Fruit fly (Drosophila melanogaster) whole organism, prepupa: ENCODE results near the gene Arfip.

Experiments used
- Blimp-1 ChIP-seq: fragments of 200-800 bp; sonication (Bioruptor generic); optimal IDR thresholded peaks from 3 replicates; lab custom pipeline; 2017; ENCODE audit warnings: missing biosample characterization, missing genetic modification characterization, mild to moderate bottlenecking, moderate library complexity, missing genetic modification reagents
- CG10631 ChIP-seq: fragments of 200-800 bp; sonication (Bioruptor generic); optimal IDR thresholded peaks from 2 replicates; lab custom pipeline; 2016; ENCODE audit warnings: missing biosample characterization, missing genetic modification characterization
- CG10669 ChIP-seq: fragments of 200-800 bp; sonication (Bioruptor generic); optimal IDR thresholded peaks from 3 replicates; lab custom pipeline; 2018; ENCODE audit warnings: missing biosample characterization, mild to moderate bottlenecking, missing genetic modification characterization, moderate library complexity
- CG15336 ChIP-seq: fragments of 200-800 bp; sonication (Bioruptor generic); IDR thresholded peaks from 2 replicates; pipeline ENCODE4 v1.3.6; 2022; ENCODE audit warnings: missing biosample characterization, missing genetic modification characterization
- CG16779 ChIP-seq: fragments of 200-800 bp; sonication (Bioruptor generic); optimal IDR thresholded peaks from 3 replicates; lab custom pipeline; 2017; ENCODE audit warnings: missing biosample characterization, mild to moderate bottlenecking, missing genetic modification characterization
- CG3032 ChIP-seq: fragments of 200-800 bp; optimal IDR thresholded peaks from 2 replicates; lab custom pipeline; 2019; ENCODE audit warnings: missing biosample characterization, mild to moderate bottlenecking, missing genetic modification characterization, moderate library complexity
- CG31627 ChIP-seq: fragments of 200-800 bp; sonication (Bioruptor generic); optimal IDR thresholded peaks from 3 replicates; lab custom pipeline; 2016; ENCODE audit warnings: missing biosample characterization, missing genetic modification characterization
- CG32006 ChIP-seq: fragments of 200-800 bp; sonication (Bioruptor generic); optimal IDR thresholded peaks from 3 replicates; lab custom pipeline; 2017; ENCODE audit warnings: missing biosample characterization, mild to moderate bottlenecking, missing genetic modification characterization
- CG34406 ChIP-seq: fragments of 200-800 bp; sonication (Bioruptor generic); optimal IDR thresholded peaks from 3 replicates; lab custom pipeline; 2016; ENCODE audit warnings: missing biosample characterization, missing genetic modification characterization
- CG4318 ChIP-seq: fragments of 200-800 bp; sonication (Bioruptor generic); optimal IDR thresholded peaks from 3 replicates; lab custom pipeline; 2017; ENCODE audit warnings: missing biosample characterization, mild to moderate bottlenecking, missing genetic modification characterization
- CG6163 ChIP-seq: fragments of 200-800 bp; sonication (Bioruptor generic); IDR thresholded peaks from 3 replicates; pipeline ENCODE4 v1.3.6; 2022; ENCODE audit warnings: missing biosample characterization, missing genetic modification characterization
- CG6276 ChIP-seq: fragments of 200-800 bp; sonication (Bioruptor generic); optimal IDR thresholded peaks from 2 replicates; lab custom pipeline; 2017; ENCODE audit warnings: missing biosample characterization, mild to moderate bottlenecking, missing genetic modification characterization
- CG6792 ChIP-seq: fragments of 200-800 bp; sonication (Bioruptor generic); optimal IDR thresholded peaks from 3 replicates; lab custom pipeline; 2016; ENCODE audit warnings: missing biosample characterization, missing genetic modification characterization
- CG6854 ChIP-seq: fragments of 200-800 bp; sonication (Bioruptor generic); optimal IDR thresholded peaks from 2 replicates; lab custom pipeline; 2017; ENCODE audit warnings: missing biosample characterization, mild to moderate bottlenecking, missing genetic modification characterization
- CG7368 ChIP-seq: fragments of 200-800 bp; sonication (Bioruptor generic); optimal IDR thresholded peaks from 3 replicates; lab custom pipeline; 2016; ENCODE audit warnings: missing biosample characterization, missing genetic modification characterization
- CG8119 ChIP-seq: fragments of 200-800 bp; sonication (Bioruptor generic); IDR thresholded peaks from 3 replicates; pipeline ENCODE4 v1.3.6; 2022; ENCODE audit warnings: missing biosample characterization, missing genetic modification characterization
- CG8319 ChIP-seq: fragments of 200-800 bp; sonication (Bioruptor generic); optimal IDR thresholded peaks from 3 replicates; lab custom pipeline; 2016; ENCODE audit warnings: missing biosample characterization, missing genetic modification characterization
- CG9139 ChIP-seq: fragments of 200-800 bp; sonication (Bioruptor generic); optimal IDR thresholded peaks from 3 replicates; lab custom pipeline; 2017; ENCODE audit warnings: missing biosample characterization, mild to moderate bottlenecking, missing genetic modification characterization
- Eip75B ChIP-seq: fragments of 200-800 bp; sonication (Bioruptor generic); optimal IDR thresholded peaks from 3 replicates; lab custom pipeline; 2016; ENCODE audit warnings: missing biosample characterization, missing genetic modification characterization
- Eip78C ChIP-seq: fragments of 200-800 bp; sonication (Bioruptor generic); peaks from one replicate; lab custom pipeline; 2016; ENCODE audit warnings: missing biosample characterization, missing genetic modification characterization
- Eip93F ChIP-seq: fragments of 200-800 bp; sonication (Bioruptor generic); optimal IDR thresholded peaks from 2 replicates; lab custom pipeline; 2016; ENCODE audit warnings: missing biosample characterization, mild to moderate bottlenecking, missing genetic modification characterization
- Ets21C ChIP-seq: fragments of 200-800 bp; sonication (Bioruptor generic); optimal IDR thresholded peaks from 3 replicates; lab custom pipeline; 2016; ENCODE audit warnings: missing biosample characterization, missing genetic modification characterization
- Ets96B ChIP-seq: fragments of 200-800 bp; optimal IDR thresholded peaks from 2 replicates; lab custom pipeline; 2019; ENCODE audit warnings: missing biosample characterization, mild to moderate bottlenecking, missing genetic modification characterization, moderate library complexity
- Gug ChIP-seq: fragments of 200-800 bp; sonication (Bioruptor generic); IDR thresholded peaks from 2 replicates; pipeline ENCODE4 v1.3.6; 2022; ENCODE audit warnings: missing biosample characterization, missing genetic modification characterization
- Hr38 ChIP-seq: sonication (Bioruptor generic); optimal IDR thresholded peaks from 2 replicates; lab custom pipeline; 2016; ENCODE audit warnings: missing biosample characterization, missing genetic modification characterization
- Hr39 ChIP-seq: fragments of 200-800 bp; sonication (Bioruptor generic); optimal IDR thresholded peaks from 2 replicates; lab custom pipeline; 2016; ENCODE audit warnings: missing biosample characterization, missing genetic modification characterization
- Hr4 ChIP-seq: fragments of 200-800 bp; sonication (Bioruptor generic); optimal IDR thresholded peaks from 3 replicates; lab custom pipeline; 2016; ENCODE audit warnings: missing biosample characterization, missing genetic modification characterization
- Lpt ChIP-seq: fragments of 200-800 bp; sonication (Bioruptor generic); optimal IDR thresholded peaks from 3 replicates; lab custom pipeline; 2016; ENCODE audit warnings: missing biosample characterization, missing genetic modification characterization
- Met ChIP-seq: fragments of 200-800 bp; sonication (Bioruptor generic); optimal IDR thresholded peaks from 3 replicates; lab custom pipeline; 2016; ENCODE audit warnings: missing biosample characterization, missing genetic modification characterization
- OdsH ChIP-seq: fragments of 200-800 bp; sonication (Bioruptor generic); optimal IDR thresholded peaks from 3 replicates; lab custom pipeline; 2016; ENCODE audit warnings: missing biosample characterization, missing genetic modification characterization
- Smox ChIP-seq: fragments of 200-800 bp; sonication (Bioruptor generic); optimal IDR thresholded peaks from 3 replicates; lab custom pipeline; 2016; ENCODE audit warnings: missing biosample characterization, missing genetic modification characterization
- Sox102F ChIP-seq: fragments of 200-800 bp; sonication (Bioruptor generic); optimal IDR thresholded peaks from 2 replicates; lab custom pipeline; 2016; ENCODE audit warnings: missing biosample characterization, mild to moderate bottlenecking, missing genetic modification characterization
- Sox14 ChIP-seq: fragments of 200-800 bp; sonication (Bioruptor generic); optimal IDR thresholded peaks from 3 replicates; lab custom pipeline; 2016; ENCODE audit warnings: missing biosample characterization, missing genetic modification characterization
- Sox15 ChIP-seq: fragments of 200-800 bp; sonication (Bioruptor generic); optimal IDR thresholded peaks from 3 replicates; lab custom pipeline; 2016; ENCODE audit warnings: missing biosample characterization, missing genetic modification characterization
- achi ChIP-seq: fragments of 200-800 bp; sonication (Bioruptor generic); optimal IDR thresholded peaks from 3 replicates; lab custom pipeline; 2016; ENCODE audit warnings: missing biosample characterization, missing genetic modification characterization
- acj6 ChIP-seq: fragments of 200-800 bp; sonication (Bioruptor generic); optimal IDR thresholded peaks from 3 replicates; lab custom pipeline; 2016; ENCODE audit warnings: missing biosample characterization, missing genetic modification characterization
- cyc ChIP-seq: fragments of 200-800 bp; sonication (Bioruptor generic); optimal IDR thresholded peaks from 3 replicates; lab custom pipeline; 2016; ENCODE audit warnings: missing biosample characterization, missing genetic modification characterization
- dsx ChIP-seq: fragments of 200-800 bp; optimal IDR thresholded peaks from 3 replicates; lab custom pipeline; 2019; ENCODE audit warnings: missing biosample characterization, mild to moderate bottlenecking, missing genetic modification characterization, moderate library complexity; ENCODE audit not compliant: poor library complexity, severe bottlenecking
- esn ChIP-seq: fragments of 200-800 bp; sonication (Bioruptor generic); optimal IDR thresholded peaks from 2 replicates; lab custom pipeline; 2016; ENCODE audit warnings: missing biosample characterization, mild to moderate bottlenecking, missing genetic modification characterization, moderate library complexity
- fd59A ChIP-seq: fragments of 200-800 bp; sonication (Bioruptor generic); optimal IDR thresholded peaks from 2 replicates; lab custom pipeline; 2017; ENCODE audit warnings: missing biosample characterization, mild to moderate bottlenecking, missing genetic modification characterization, missing genetic modification reagents
- fd85E ChIP-seq: fragments of 200-800 bp; sonication (Bioruptor generic); optimal IDR thresholded peaks from 3 replicates; lab custom pipeline; 2016; ENCODE audit warnings: missing biosample characterization, missing genetic modification characterization
- fkh ChIP-seq: fragments of 200-800 bp; sonication (Bioruptor generic); optimal IDR thresholded peaks from 3 replicates; lab custom pipeline; 2017; ENCODE audit warnings: missing biosample characterization, mild to moderate bottlenecking, missing genetic modification characterization, moderate library complexity
- lz ChIP-seq: fragments of 200-800 bp; sonication (Bioruptor generic); optimal IDR thresholded peaks from 3 replicates; lab custom pipeline; 2016; ENCODE audit warnings: missing biosample characterization, missing genetic modification characterization
- net ChIP-seq: fragments of 200-800 bp; sonication (Bioruptor generic); optimal IDR thresholded peaks from 3 replicates; lab custom pipeline; 2016; ENCODE audit warnings: missing biosample characterization, missing genetic modification characterization
- pdm3 ChIP-seq: fragments of 200-800 bp; sonication (Bioruptor generic); optimal IDR thresholded peaks from 3 replicates; lab custom pipeline; 2016; ENCODE audit warnings: missing biosample characterization, missing genetic modification characterization
- salr ChIP-seq, 2 experiments: fragments of 200-800 bp; sonication (Bioruptor generic); optimal IDR thresholded peaks; 3 replicates each; lab custom pipeline; 2016 to 2018; ENCODE audit warnings: missing biosample characterization in 2 of 2, missing genetic modification characterization in 2 of 2, mild to moderate bottlenecking in 1 of 2
- ss ChIP-seq, 2 experiments: fragments of 200-800 bp; sonication (Bioruptor generic); optimal IDR thresholded peaks; 2 replicates in 1 of 2; 3 replicates in 1 of 2; lab custom pipeline; 2017 to 2018; ENCODE audit warnings: mild to moderate bottlenecking in 2 of 2, missing biosample characterization in 2 of 2, missing genetic modification characterization in 2 of 2, moderate library complexity in 1 of 2
- topi ChIP-seq: fragments of 200-800 bp; sonication (Bioruptor generic); optimal IDR thresholded peaks from 3 replicates; lab custom pipeline; 2016; ENCODE audit warnings: missing biosample characterization, missing genetic modification characterization
- vri ChIP-seq: fragments of 200-800 bp; sonication (Bioruptor generic); optimal IDR thresholded peaks from 3 replicates; lab custom pipeline; 2016; ENCODE audit warnings: missing biosample characterization, mild to moderate bottlenecking, missing genetic modification characterization

The Arfip gene

DNA sequence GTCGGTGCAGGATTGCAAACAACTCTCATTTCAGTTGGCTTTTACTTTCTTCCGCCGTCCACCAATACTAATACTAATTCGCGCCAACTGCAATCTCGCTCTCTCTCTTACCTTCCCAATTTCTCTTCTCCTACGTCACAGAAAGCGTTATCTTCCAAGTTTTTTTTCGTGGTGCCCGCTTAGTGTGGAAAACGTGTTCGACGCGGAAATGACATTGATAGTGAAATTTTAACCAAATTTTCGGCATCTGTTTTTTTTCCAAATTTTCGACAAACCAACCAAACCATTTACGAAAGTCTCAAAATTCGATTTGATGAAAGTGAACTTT, 37.5 kb downstream of the Arfip start, which contains the start of gene cu:
Gene cu (plus strand): TSS at position 204 of the 328 bp plus-strand sequence.
- TF ChIP-seq fd85E (GFP tag; lab: Kevin White, UChicago) (no peak), Smox (GFP tag; lab: Kevin White, UChicago) (no peak)
- TF ChIP-seq, all 60 proteins: peak for 0

DNA sequence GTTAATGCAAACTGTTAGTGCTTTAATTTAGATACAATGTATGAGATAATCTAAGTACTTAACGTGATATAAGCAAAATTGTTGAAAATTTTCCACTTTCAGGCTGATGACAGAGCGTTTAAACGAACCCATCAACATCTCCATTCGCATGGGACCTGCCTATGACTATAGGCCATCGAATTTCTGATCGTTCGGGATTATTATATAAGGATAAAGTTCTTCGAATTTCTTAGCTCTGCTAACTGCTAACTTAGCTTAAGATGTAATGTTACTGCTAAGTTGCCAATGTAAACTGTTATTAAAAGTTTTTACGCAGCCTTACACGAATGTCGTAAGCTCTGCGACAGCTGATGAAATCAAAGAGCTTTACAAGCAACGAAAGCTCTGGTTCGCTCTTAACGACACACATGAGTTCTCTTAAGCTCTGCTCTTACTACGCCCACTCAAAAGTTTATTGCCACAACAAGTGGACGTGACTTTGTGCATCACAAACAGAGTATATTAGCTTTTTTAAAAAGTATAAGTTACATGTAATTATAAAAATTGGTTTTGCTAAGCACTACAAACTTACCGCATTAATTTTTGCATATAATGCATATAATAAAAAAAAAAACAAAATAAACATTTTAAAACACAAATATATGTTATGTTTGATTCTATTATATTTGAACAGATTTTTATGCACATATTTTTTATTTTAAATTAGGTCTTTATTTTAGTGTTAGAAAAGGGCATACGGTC, 38.0 kb downstream of the Arfip start:
- peak; percentile 99 for TF ChIP-seq CG9139 (GFP tag; lab: Kevin White, UChicago)
- TF ChIP-seq CG16779 (tag; lab: Kevin White, UChicago) = peak; percentile 97
- peak; percentile 99 for TF ChIP-seq CG15336 (GFP tag; lab: Robert Waterston, UW)
- peak; percentile 73 for TF ChIP-seq fkh (GFP tag; lab: Kevin White, UChicago)
- TF ChIP-seq Hr38 (GFP tag; lab: Kevin White, UChicago) = no peak
- peak; percentile 97 for TF ChIP-seq Eip75B
- TF ChIP-seq CG6854 (GFP tag; lab: Kevin White, UChicago) = peak; percentile 98
- TF ChIP-seq dsx (GFP tag; lab: Kevin White, UChicago) = peak; percentile 90
- peak; percentile 100 for TF ChIP-seq CG8119
- peak; percentile 95 for TF ChIP-seq Sox15 (GFP tag; lab: Kevin White, UChicago)
- peak; percentile 95 for TF ChIP-seq CG31627
- TF ChIP-seq Eip78C (GFP tag; lab: Kevin White, UChicago) = peak; percentile 100
- peak; percentile 98 for TF ChIP-seq Hr4 (GFP tag; lab: Kevin White, UChicago)
- peak; percentile 97 for TF ChIP-seq acj6 (GFP tag; lab: Kevin White, UChicago)
- TF ChIP-seq Ets21C (GFP tag; lab: Kevin White, UChicago) = peak; percentile 86
- TF ChIP-seq CG32006 = peak; percentile 100
- peak; percentile 99 for TF ChIP-seq CG6276
- peak; percentile 99 for TF ChIP-seq topi
- TF ChIP-seq CG34406 (GFP tag; lab: Kevin White, UChicago) = peak; percentile 99
- peak; percentile 100 for TF ChIP-seq Blimp-1 (GFP tag; lab: Kevin White, UChicago)
- TF ChIP-seq Gug (GFP tag; lab: Robert Waterston, UW) = peak; percentile 99
- TF ChIP-seq fd59A (GFP tag; lab: Kevin White, UChicago) = peak; percentile 97
- TF ChIP-seq ss (GFP tag; optimal IDR thresholded peaks at IDR 0.05; lab: Kevin White, UChicago) = peak in 1 of 2 experiments; percentile 99
- peak; percentile 100 for TF ChIP-seq CG4318 (GFP tag; lab: Kevin White, UChicago)
- peak; percentile 96 for TF ChIP-seq cyc (GFP tag; lab: Kevin White, UChicago)
- peak; percentile 92 for TF ChIP-seq Hr39 (GFP tag; lab: Kevin White, UChicago)
- TF ChIP-seq OdsH (GFP tag; lab: Kevin White, UChicago) = peak; percentile 98
- peak; percentile 99 for TF ChIP-seq CG10631 (GFP tag; lab: Kevin White, UChicago)
- TF ChIP-seq CG6163 (GFP tag; lab: Robert Waterston, UW) = peak; percentile 97
- peak; percentile 99 for TF ChIP-seq esn
- TF ChIP-seq Ets96B (tag; lab: Kevin White, UChicago) = peak; percentile 92
- TF ChIP-seq CG6792 (GFP tag; lab: Kevin White, UChicago) = peak; percentile 96
- peak; percentile 96 for TF ChIP-seq net
- peak; percentile 98 for TF ChIP-seq Lpt (GFP tag; lab: Kevin White, UChicago)
- peak; percentile 95 for TF ChIP-seq Sox102F (GFP tag; lab: Kevin White, UChicago)
- TF ChIP-seq CG8319 = peak; percentile 94
- peak; percentile 80 for TF ChIP-seq vri
- TF ChIP-seq salr (GFP tag; optimal IDR thresholded peaks at IDR 0.05; lab: Kevin White, UChicago) = peak; percentile 87 to 98
- peak; percentile 97 for TF ChIP-seq Met (GFP tag; lab: Kevin White, UChicago)
- TF ChIP-seq pdm3 (GFP tag; lab: Kevin White, UChicago) = peak; percentile 97
- TF ChIP-seq Sox14 (GFP tag; lab: Kevin White, UChicago) = peak; percentile 96
- TF ChIP-seq achi (GFP tag; lab: Kevin White, UChicago) = peak; percentile 99
- peak; percentile 97 for TF ChIP-seq lz (GFP tag; lab: Kevin White, UChicago)
- TF ChIP-seq CG10669 (GFP tag; lab: Kevin White, UChicago) = peak; percentile 96
- peak; percentile 93 for TF ChIP-seq CG7368
- TF ChIP-seq CG3032 (tag; lab: Kevin White, UChicago) = peak; percentile 95
- peak; percentile 85 for TF ChIP-seq Eip93F (GFP tag; lab: Kevin White, UChicago)
